Worm (Caenorhabditis elegans) whole organism, L4 larva: ENCODE measurements around the gene dagl-2.

Experiments
- F10B5.3 ChIP-seq: sonication (generic microtip); optimal IDR thresholded peaks from 2 replicates; lab custom pipeline; 2016; ENCODE audit warnings: mild to moderate bottlenecking, missing genetic modification characterization, missing compliant biosample characterization
- F49E8.2 ChIP-seq: sonication (generic microtip); optimal IDR thresholded peaks from 2 replicates; lab custom pipeline; 2016; ENCODE audit warnings: missing compliant biosample characterization, mild to moderate bottlenecking, missing genetic modification characterization, borderline replicate concordance
- T26A8.4 ChIP-seq: fragments of 200-800 bp; sonication (Bioruptor generic); IDR thresholded peaks from 2 replicates; pipeline ENCODE4 v1.3.6; 2022; ENCODE audit warnings: missing genetic modification characterization, missing compliant biosample characterization
- Y105C5A.15 ChIP-seq: fragments of 200-800 bp; sonication (Bioruptor generic); IDR thresholded peaks from 2 replicates; pipeline ENCODE4 v1.3.6; 2022; ENCODE audit warnings: missing genetic modification characterization, missing compliant biosample characterization
- aha-1 ChIP-seq: fragments of 150-350 bp; peaks from one replicate; lab custom pipeline; 2014; ENCODE audit warnings: missing biosample characterization, missing genetic modification characterization
- ceh-44 ChIP-seq: fragments of 200-800 bp; sonication (Bioruptor generic); IDR thresholded peaks from 2 replicates; pipeline ENCODE4 v1.3.6; 2022; ENCODE audit warnings: missing genetic modification reagents, missing genetic modification characterization, missing compliant biosample characterization
- daf-12 ChIP-seq: fragments of 150-350 bp; optimal IDR thresholded peaks from 2 replicates; lab custom pipeline; 2014; ENCODE audit warnings: missing biosample characterization, missing genetic modification reagents, missing genetic modification characterization
- daf-16 ChIP-seq, 3 experiments: sonication (generic microtip); optimal IDR thresholded peaks; 2 replicates each; lab custom pipeline; 2016 to 2017; ENCODE audit warnings: missing genetic modification characterization in 3 of 3, missing genetic modification reagents in 3 of 3, mild to moderate bottlenecking in 2 of 3, missing compliant biosample characterization in 2 of 3, missing biosample characterization in 1 of 3, moderate library complexity in 1 of 3
- dmd-8 ChIP-seq: fragments of 200-800 bp; sonication (Bioruptor generic); IDR thresholded peaks from 2 replicates; pipeline ENCODE4 v1.3.6; 2022; ENCODE audit warnings: missing genetic modification characterization, missing compliant biosample characterization
- dmd-9 ChIP-seq: fragments of 200-800 bp; sonication (Bioruptor generic); IDR thresholded peaks from 2 replicates; pipeline ENCODE4 v1.3.6; 2022; ENCODE audit warnings: missing genetic modification reagents, missing genetic modification characterization, missing compliant biosample characterization
- egl-43 ChIP-seq: fragments of 200-800 bp; sonication (Bioruptor generic); IDR thresholded peaks from 2 replicates; pipeline ENCODE4 v1.3.6; 2022; ENCODE audit warnings: missing genetic modification reagents, missing genetic modification characterization, missing compliant biosample characterization
- fkh-10 ChIP-seq: fragments of 150-350 bp; optimal IDR thresholded peaks from 2 replicates; lab custom pipeline; 2014; ENCODE audit warnings: missing biosample characterization, missing genetic modification reagents, missing genetic modification characterization
- gei-8 ChIP-seq: fragments of 200-800 bp; sonication (Bioruptor generic); optimal IDR thresholded peaks from 2 replicates; lab custom pipeline; 2018; ENCODE audit warnings: mild to moderate bottlenecking, missing genetic modification characterization, missing compliant biosample characterization
- hlh-11 ChIP-seq: fragments of 200-800 bp; sonication (Bioruptor generic); optimal IDR thresholded peaks from 2 replicates; lab custom pipeline; 2018; ENCODE audit warnings: mild to moderate bottlenecking, missing genetic modification characterization, missing compliant biosample characterization
- lim-7 ChIP-seq: fragments of 200-800 bp; sonication (Bioruptor generic); IDR thresholded peaks from 2 replicates; pipeline ENCODE4 v1.3.6; 2022; ENCODE audit warnings: missing genetic modification characterization, missing compliant biosample characterization
- lin-1 ChIP-seq: fragments of 200-800 bp; sonication (Bioruptor generic); IDR thresholded peaks from 2 replicates; pipeline ENCODE4 v1.3.6; 2022; ENCODE audit warnings: missing genetic modification reagents, missing genetic modification characterization, missing compliant biosample characterization
- lin-38 ChIP-seq: fragments of 200-800 bp; sonication (Bioruptor generic); IDR thresholded peaks from 2 replicates; pipeline ENCODE4 v1.3.6; 2022; ENCODE audit warnings: missing genetic modification reagents, missing genetic modification characterization, missing compliant biosample characterization
- lir-3 ChIP-seq: sonication (generic microtip); optimal IDR thresholded peaks from 2 replicates; lab custom pipeline; 2016; ENCODE audit warnings: mild to moderate bottlenecking, missing genetic modification characterization, missing compliant biosample characterization
- mdl-1 ChIP-seq, 2 experiments: fragments of 150-350 bp in 1 of 2; sonication (generic microtip) in 1 of 2; optimal IDR thresholded peaks; 2 replicates each; lab custom pipeline; 2014 to 2017; ENCODE audit warnings: missing biosample characterization in 2 of 2, missing genetic modification characterization in 2 of 2
- mxl-2 ChIP-seq: fragments of 200-800 bp; sonication (Bioruptor generic); conservative IDR thresholded peaks from 2 replicates; pipeline ENCODE4 v1.3.6; 2022; ENCODE audit warnings: missing genetic modification reagents, missing genetic modification characterization, missing compliant biosample characterization
- nhr-10 ChIP-seq: fragments of 150-350 bp; optimal IDR thresholded peaks from 2 replicates; lab custom pipeline; 2014; ENCODE audit warnings: missing biosample characterization, missing genetic modification characterization
- nhr-102 ChIP-seq: sonication (generic microtip); optimal IDR thresholded peaks from 2 replicates; lab custom pipeline; 2016; ENCODE audit warnings: mild to moderate bottlenecking, missing genetic modification characterization, moderate library complexity, missing compliant biosample characterization
- nhr-237 ChIP-seq: sonication (generic microtip); optimal IDR thresholded peaks from 2 replicates; lab custom pipeline; 2017; ENCODE audit warnings: missing biosample characterization, missing genetic modification characterization
- nhr-25 ChIP-seq: sonication (generic microtip); optimal IDR thresholded peaks from 2 replicates; lab custom pipeline; 2017; ENCODE audit warnings: missing genetic modification characterization, mild to moderate bottlenecking, missing compliant biosample characterization, antibody characterized with exemption, moderate library complexity, borderline replicate concordance; ENCODE audit not compliant: insufficient read depth
- nhr-41 ChIP-seq: fragments of 200-800 bp; sonication (Bioruptor generic); IDR thresholded peaks from 2 replicates; pipeline ENCODE4 v1.3.6; 2022; ENCODE audit warnings: missing genetic modification reagents, missing genetic modification characterization, missing compliant biosample characterization
- nhr-48 ChIP-seq: sonication (generic microtip); optimal IDR thresholded peaks from 2 replicates; lab custom pipeline; 2016; ENCODE audit warnings: mild to moderate bottlenecking, missing genetic modification characterization, missing compliant biosample characterization
- nhr-76 ChIP-seq: fragments of 150-350 bp; optimal IDR thresholded peaks from 2 replicates; lab custom pipeline; 2014; ENCODE audit warnings: missing biosample characterization, missing genetic modification characterization
- nhr-77 ChIP-seq: fragments of 150-350 bp; optimal IDR thresholded peaks from 2 replicates; lab custom pipeline; 2014; ENCODE audit warnings: missing biosample characterization, missing genetic modification characterization
- saeg-2 ChIP-seq: fragments of 200-800 bp; sonication (Bioruptor generic); IDR thresholded peaks from 2 replicates; pipeline ENCODE4 v1.3.6; 2022; ENCODE audit warnings: missing genetic modification reagents, missing genetic modification characterization, missing compliant biosample characterization
- snpc-1.2 ChIP-seq: fragments of 200-800 bp; sonication (Bioruptor generic); IDR thresholded peaks from 2 replicates; pipeline ENCODE4 v1.3.6; 2022; ENCODE audit warnings: missing genetic modification reagents, missing genetic modification characterization, missing compliant biosample characterization
- spr-3 ChIP-seq: fragments of 200-800 bp; sonication (Bioruptor generic); optimal IDR thresholded peaks from 2 replicates; lab custom pipeline; 2018; ENCODE audit warnings: mild to moderate bottlenecking, missing genetic modification characterization, missing compliant biosample characterization
- vab-7 ChIP-seq: fragments of 200-800 bp; sonication (Bioruptor generic); IDR thresholded peaks from 2 replicates; pipeline ENCODE4 v1.3.6; 2022; ENCODE audit warnings: missing genetic modification reagents, missing genetic modification characterization, missing compliant biosample characterization
- zfp-3 ChIP-seq: fragments of 200-800 bp; sonication (Bioruptor generic); conservative IDR thresholded peaks from 2 replicates; pipeline ENCODE4 v1.3.6; 2022; ENCODE audit warnings: missing genetic modification reagents, missing genetic modification characterization, missing compliant biosample characterization

dagl-2 gene

DNA sequence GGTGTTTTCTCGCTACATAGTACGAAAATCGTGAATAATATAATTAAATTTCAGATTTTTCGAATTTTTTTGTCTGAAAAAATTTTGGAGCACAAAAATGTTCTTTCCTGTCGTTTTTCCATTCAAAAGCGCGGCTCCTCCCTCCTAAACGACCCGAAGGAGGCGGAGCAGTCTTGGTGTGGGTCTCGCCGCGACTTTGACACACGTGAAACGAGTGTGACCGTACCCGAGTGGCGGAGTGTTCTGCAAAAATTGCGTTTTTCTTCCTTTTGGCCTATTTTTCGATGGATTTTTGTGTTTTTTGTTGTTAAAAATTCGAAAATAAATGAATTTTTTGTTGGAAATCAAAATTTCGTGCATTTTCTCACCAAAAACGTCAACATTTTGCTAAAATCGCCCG, 10.5 kb upstream of the dagl-2 start, which contains the start of gene snt-2 (continued):
- TF ChIP-seq hlh-11 (tag; lab: Kevin White, UChicago) (peak; percentile 62), nhr-10 (tag; lab: Kevin White, UChicago) (no peak), saeg-2 (no peak), vab-7 (no peak)

DNA sequence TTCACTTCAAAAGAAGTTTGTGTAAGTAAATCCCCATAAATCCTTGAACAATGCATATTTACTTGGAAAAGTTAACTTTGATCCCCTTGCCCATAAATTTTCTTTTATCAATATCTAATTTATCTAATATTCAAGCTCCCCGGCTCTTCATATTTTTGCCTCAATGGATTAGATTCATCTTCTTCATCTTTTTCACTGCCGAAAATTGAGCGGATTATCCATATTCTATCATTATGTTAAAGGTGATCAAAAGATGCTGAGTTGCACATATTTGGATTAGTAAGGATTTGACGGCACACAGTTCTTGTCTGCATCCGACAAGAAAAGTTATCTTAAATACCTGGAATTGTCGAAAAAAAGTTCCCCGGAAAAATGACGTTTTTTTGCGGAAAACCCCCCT, 7.5 kb upstream of the dagl-2 start:
- no peak for TF ChIP-seq lin-1 (GFP tag; lab: Robert Waterston, UW)
- no peak for TF ChIP-seq gei-8 (GFP tag; lab: Kevin White, UChicago)

DNA sequence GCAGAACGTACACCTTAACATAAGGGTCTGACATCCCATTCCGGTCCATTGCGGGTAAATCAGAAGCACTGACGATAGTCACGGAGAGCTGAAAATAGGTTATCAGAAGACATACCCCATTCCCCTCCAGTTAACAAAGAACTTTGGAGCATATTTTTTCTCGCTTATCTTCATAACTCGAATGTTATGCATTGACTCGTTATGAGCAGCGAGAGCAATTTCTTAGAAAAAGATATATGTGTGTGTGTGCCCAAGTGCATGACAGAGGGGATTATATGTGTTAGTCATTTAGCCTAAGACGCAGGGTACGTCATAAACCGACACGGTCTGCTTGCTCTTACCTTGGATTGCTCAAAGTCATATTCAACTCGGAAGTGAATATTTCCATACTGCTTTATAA, 6.5 kb upstream of the dagl-2 start:
- TF ChIP-seq aha-1 (tag; lab: Kevin White, UChicago) (peak; percentile 34), spr-3 (no peak)

DNA sequence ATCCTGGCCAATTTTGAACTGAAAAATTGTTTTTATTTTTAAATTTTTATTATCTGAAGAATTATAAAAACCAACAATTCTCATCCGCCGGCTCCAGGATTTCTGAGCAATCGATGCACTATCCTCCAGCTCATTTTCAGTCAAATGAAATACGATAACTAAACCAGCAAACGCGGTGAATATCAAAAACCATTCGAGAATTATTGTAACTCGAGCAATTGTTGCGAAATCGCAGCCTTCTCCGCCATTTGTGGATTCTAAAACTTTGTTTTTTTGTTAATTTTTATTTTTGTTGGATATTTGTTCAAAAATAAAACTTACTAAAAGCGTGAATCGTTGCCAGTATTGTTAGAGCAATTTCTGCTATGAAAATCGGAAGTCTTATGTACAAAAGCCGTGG, 602 bp downstream of the dagl-2 start:
- TF ChIP-seq nhr-41 (GFP tag; lab: Robert Waterston, UW) (no peak), saeg-2 (no peak), nhr-77 (tag; lab: Kevin White, UChicago) (no peak), aha-1 (tag; lab: Kevin White, UChicago) (peak; percentile 51), lin-38 (GFP tag; lab: Robert Waterston, UW) (peak; percentile 14; the same call in 1 of the 2 replicates), F10B5.3 (no peak)
- TF ChIP-seq, all 104 proteins: peak for 2

DNA sequence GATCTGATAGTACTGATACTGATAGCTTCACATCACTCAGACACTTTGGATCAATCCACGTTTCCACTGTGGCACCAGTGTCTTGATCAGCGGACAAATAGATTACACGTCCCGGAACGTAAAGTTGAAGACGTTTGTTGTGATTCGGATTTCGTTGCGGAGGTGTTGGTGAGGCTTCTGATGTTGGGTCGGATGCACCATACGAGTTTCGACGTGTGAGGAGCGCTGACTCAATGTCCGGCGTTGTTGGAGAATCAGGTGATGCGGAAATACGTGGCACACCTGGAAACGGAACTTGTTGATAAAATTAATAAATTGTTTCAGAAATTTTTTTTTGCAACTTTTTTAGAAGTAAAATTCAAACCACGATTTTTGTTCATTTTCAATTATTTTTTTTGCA, 4.3 kb downstream of the dagl-2 start, which contains the start of gene alh-11:
alh-11 (minus strand) TSS at position 101 of the 400 bp plus-strand sequence.
- TF ChIP-seq egl-43 (GFP tag; lab: Robert Waterston, UW) (no peak), lir-3 (no peak), nhr-25 (tag; lab: Kevin White, UChicago) (no peak), daf-12 (tag; lab: Kevin White, UChicago) (no peak), T26A8.4 (GFP tag; lab: Robert Waterston, UW) (no peak), F49E8.2 (tag; lab: Kevin White, UChicago) (no peak), aha-1 (tag; lab: Kevin White, UChicago) (no peak), fkh-10 (no peak), vab-7 (no peak), ceh-44 (GFP tag; lab: Robert Waterston, UW) (no peak), daf-16 (GFP tag; optimal IDR thresholded peaks at IDR 0.05; lab: Kevin White, UChicago) (no peak), daf-16 (tag; optimal IDR thresholded peaks at IDR 0.05; lab: Kevin White, UChicago) (no peak), nhr-102 (tag; lab: Kevin White, UChicago) (no peak), mxl-2 (no peak), mdl-1 (tag; optimal IDR thresholded peaks at IDR 0.05; lab: Kevin White, UChicago) (no peak), lim-7 (GFP tag; lab: Robert Waterston, UW) (no peak), nhr-76 (tag; lab: Kevin White, UChicago) (no peak), lin-38 (GFP tag; lab: Robert Waterston, UW) (no peak)

DNA sequence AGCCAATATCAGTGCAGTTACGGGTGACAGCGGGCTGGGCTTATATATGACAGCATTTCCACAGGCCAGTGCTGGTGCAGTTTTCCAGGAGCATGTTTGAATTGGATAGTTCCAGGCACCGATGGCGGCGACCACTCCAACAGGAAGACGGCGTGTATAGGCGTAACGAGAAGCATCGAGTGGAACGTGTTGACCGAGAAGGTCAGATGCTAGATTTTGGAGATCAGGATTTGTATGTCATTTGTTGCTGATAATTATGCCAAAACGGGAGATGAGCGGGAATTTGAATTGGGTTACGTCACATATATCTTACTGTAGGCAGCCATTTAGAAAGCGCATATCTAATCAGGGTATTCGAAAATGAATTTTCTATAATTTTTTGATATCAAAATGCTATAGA, 7.7 kb downstream of the dagl-2 start:
- TF ChIP-seq dmd-8 (no peak), aha-1 (tag; lab: Kevin White, UChicago) (peak; percentile 55), dmd-9 (no peak), nhr-237 (tag; lab: Kevin White, UChicago) (no peak), Y105C5A.15 (GFP tag; lab: Robert Waterston, UW) (no peak)

DNA sequence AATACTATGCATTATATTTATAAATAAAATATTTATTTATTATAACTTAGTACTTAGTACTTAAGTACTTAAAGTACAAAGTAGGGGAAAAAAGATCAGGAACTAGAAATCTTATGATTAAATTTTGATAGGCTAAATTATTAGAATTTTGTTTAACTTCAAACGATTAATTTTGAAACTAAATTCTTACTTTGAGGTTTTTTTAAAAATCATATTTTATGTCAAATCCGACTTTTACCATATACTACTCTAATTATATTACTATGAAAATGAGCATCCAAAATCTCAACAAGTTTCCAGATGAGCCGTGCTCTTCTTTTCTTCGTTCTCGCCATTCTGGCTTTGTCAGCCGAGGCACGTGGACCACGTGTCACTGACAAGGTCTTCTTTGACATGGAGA, 10.0 kb downstream of the dagl-2 start, which contains the start of gene cyn-6:
cyn-6 (plus strand) TSS at position 301 of the 400 bp plus-strand sequence.
- TF ChIP-seq zfp-3 (GFP tag; lab: Robert Waterston, UW) (no peak), F49E8.2 (tag; lab: Kevin White, UChicago) (no peak), lin-1 (GFP tag; lab: Robert Waterston, UW) (no peak), snpc-1.2 (no peak), nhr-48 (tag; lab: Kevin White, UChicago) (no peak)
